Worm (Caenorhabditis elegans): Measurements from ENCODE around the gene srt-50.

srt-50 gene

DNA sequence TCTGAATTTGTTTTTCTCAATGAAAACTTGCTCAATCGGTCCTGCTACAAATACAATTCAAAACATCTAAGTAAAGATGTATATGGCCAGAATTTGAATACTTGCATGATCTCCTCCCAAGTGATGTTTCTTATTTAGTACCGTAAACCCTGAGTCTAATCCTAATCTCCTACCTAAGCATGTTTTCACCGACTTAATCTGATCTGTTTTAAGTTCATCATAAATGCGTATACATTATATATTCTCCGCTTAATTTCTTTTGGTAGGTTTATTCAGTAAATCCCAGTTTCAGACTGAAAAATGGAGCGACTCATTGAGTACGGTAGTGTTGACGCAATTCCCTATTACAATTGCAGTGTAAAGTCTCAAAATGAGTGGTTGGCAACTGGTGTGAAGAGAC is at the start of gene srt-50:
Gene srt-50, plus strand, starts transcription at position 301 of the 400 bp plus-strand sequence.
- TF ChIP-seq lim-7 (GFP tag; IDR thresholded peaks at IDR 0.05) (no peak), mep-1 (tag; optimal IDR thresholded peaks at IDR 0.05) (no peak), zip-2 (tag; optimal IDR thresholded peaks at IDR 0.05) (no peak)

DNA sequence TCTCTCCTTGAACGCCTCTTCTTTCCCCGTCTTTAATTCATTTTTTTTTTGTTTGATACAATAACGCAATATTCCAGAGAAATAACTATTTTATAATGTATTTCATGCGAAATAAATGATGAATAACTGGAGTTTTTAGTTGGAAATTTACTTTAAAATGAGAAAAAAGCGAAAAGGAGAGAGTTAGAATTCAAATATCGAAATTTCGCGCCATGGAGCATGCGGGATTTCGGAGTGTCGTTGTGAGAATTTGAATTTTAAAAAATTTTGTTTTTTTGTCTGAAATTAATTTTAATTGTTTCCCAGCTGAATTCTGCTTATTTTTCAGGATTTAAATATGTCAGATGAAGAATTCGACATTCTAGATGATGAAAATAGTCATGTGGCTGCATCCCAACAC is 49.1 kb upstream of the srt-50 start, which contains the start of gene fcd-2:
Gene fcd-2, plus strand, starts transcription at position 327 of the 400 bp plus-strand sequence.
- TF ChIP-seq aly-2 (tag; optimal IDR thresholded peaks at IDR 0.05), result no peak
- peak; percentile 94 for TF ChIP-seq Y48G9A.11 (GFP tag; IDR thresholded peaks at IDR 0.05)
- no peak for TF ChIP-seq F44E2.7 (GFP tag; IDR thresholded peaks at IDR 0.05)
- TF ChIP-seq nhr-41 (GFP tag; IDR thresholded peaks at IDR 0.05), result no peak
- TF ChIP-seq mxl-2 (GFP tag; conservative IDR thresholded peaks at IDR 0.05), result no peak
- TF ChIP-seq ZK546.5 (tag; optimal IDR thresholded peaks at IDR 0.05), result no peak
- no peak for TF ChIP-seq ceh-82 (tag; optimal IDR thresholded peaks at IDR 0.05)
- TF ChIP-seq nhr-6 (tag; optimal IDR thresholded peaks at IDR 0.05), result no peak
- no peak for TF ChIP-seq nhr-102 (tag; optimal IDR thresholded peaks at IDR 0.05)
- no peak for TF ChIP-seq mxl-3 (GFP tag; optimal IDR thresholded peaks at IDR 0.05)
- TF ChIP-seq snpc-4 (tag; optimal IDR thresholded peaks at IDR 0.05), result no peak
- no peak for TF ChIP-seq spr-3 (GFP tag; optimal IDR thresholded peaks at IDR 0.05)
- no peak for TF ChIP-seq hmg-1.1 (GFP tag; IDR thresholded peaks at IDR 0.05)
- TF ChIP-seq D1046.2 (GFP tag; IDR thresholded peaks at IDR 0.05), result no peak
- TF ChIP-seq lin-1 (GFP tag; IDR thresholded peaks at IDR 0.05), result no peak
- no peak for TF ChIP-seq ceh-28 (tag; optimal IDR thresholded peaks at IDR 0.05)
- TF ChIP-seq F49E8.2 (tag; optimal IDR thresholded peaks at IDR 0.05; ENCODE audit: borderline replicate concordance), result no peak
- no peak for TF ChIP-seq lin-29 (GFP tag; IDR thresholded peaks at IDR 0.05)
- TF ChIP-seq zfp-2 (tag; optimal IDR thresholded peaks at IDR 0.05), result no peak
- TF ChIP-seq ceh-32 (tag; optimal IDR thresholded peaks at IDR 0.05; ENCODE audit: poor library complexity), result no peak
- TF ChIP-seq lsy-2 (tag; optimal IDR thresholded peaks at IDR 0.05), result peak; percentile 56 to 69
- no peak for TF ChIP-seq rbr-2 (tag; optimal IDR thresholded peaks at IDR 0.05)
- TF ChIP-seq gei-8 (GFP tag; optimal IDR thresholded peaks at IDR 0.05), result no peak
- 0 out of 2 replicates have a peak, but pooled peaks have one; percentile 20 for TF ChIP-seq ctbp-1 (GFP tag; IDR thresholded peaks at IDR 0.05)
- TF ChIP-seq jun-1 (tag; optimal IDR thresholded peaks at IDR 0.05), result no peak
- no peak for TF ChIP-seq snpc-1.2 (GFP tag; IDR thresholded peaks at IDR 0.05)
- TF ChIP-seq dmd-8 (GFP tag; IDR thresholded peaks at IDR 0.05), result no peak
- no peak for TF ChIP-seq zip-11 (GFP tag; IDR thresholded peaks at IDR 0.05)
- no peak for TF ChIP-seq nhr-25 (tag; optimal IDR thresholded peaks at IDR 0.05; ENCODE audit: borderline replicate concordance, insufficient read depth)
- TF ChIP-seq hlh-30 (tag; optimal IDR thresholded peaks at IDR 0.05; ENCODE audit: insufficient read depth), result no peak
- peak; percentile 52 for TF ChIP-seq mes-2 (tag; optimal IDR thresholded peaks at IDR 0.05; ENCODE audit: poor library complexity, severe bottlenecking)
- TF ChIP-seq dve-1 (tag; optimal IDR thresholded peaks at IDR 0.05; ENCODE audit: insufficient read depth), result peak; percentile 23
- peak; percentile 89 for TF ChIP-seq dpl-1 (GFP tag; optimal IDR thresholded peaks at IDR 0.05)
- no peak for TF ChIP-seq daf-8 (GFP tag; IDR thresholded peaks at IDR 0.05)
- TF ChIP-seq ztf-7 (tag; optimal IDR thresholded peaks at IDR 0.05), result peak; percentile 24
- no peak for TF ChIP-seq nhr-28 (tag; optimal IDR thresholded peaks at IDR 0.05)
- no peak for TF ChIP-seq ZK337.2 (GFP tag; IDR thresholded peaks at IDR 0.05)
- peak; percentile 52 for TF ChIP-seq mep-1 (tag; optimal IDR thresholded peaks at IDR 0.05)
- no peak for TF ChIP-seq ceh-20 (GFP tag; IDR thresholded peaks at IDR 0.05)
- no peak for TF ChIP-seq skn-1 (tag; optimal IDR thresholded peaks at IDR 0.05)
- TF ChIP-seq arid-1 (GFP tag; conservative IDR thresholded peaks at IDR 0.05), result no peak
- no peak for TF ChIP-seq unc-62 (GFP tag; optimal IDR thresholded peaks at IDR 0.05 in 1 of 2)
- no peak for TF ChIP-seq unc-62 (tag; optimal IDR thresholded peaks at IDR 0.05)
- no peak for TF ChIP-seq duxl-1 (tag; optimal IDR thresholded peaks at IDR 0.05; ENCODE audit: poor library complexity)
- peak; percentile 46 for TF ChIP-seq lin-38 (GFP tag; IDR thresholded peaks at IDR 0.05)
- peak; percentile 59 for TF ChIP-seq aha-1 (tag)
- no peak for TF ChIP-seq fkh-10 (GFP tag; optimal IDR thresholded peaks at IDR 0.05)
- no peak for TF ChIP-seq unc-130 (GFP tag; optimal IDR thresholded peaks at IDR 0.05)
